Worm (Caenorhabditis elegans): ENCODE measurements around the gene F13A7.1.

DNA sequence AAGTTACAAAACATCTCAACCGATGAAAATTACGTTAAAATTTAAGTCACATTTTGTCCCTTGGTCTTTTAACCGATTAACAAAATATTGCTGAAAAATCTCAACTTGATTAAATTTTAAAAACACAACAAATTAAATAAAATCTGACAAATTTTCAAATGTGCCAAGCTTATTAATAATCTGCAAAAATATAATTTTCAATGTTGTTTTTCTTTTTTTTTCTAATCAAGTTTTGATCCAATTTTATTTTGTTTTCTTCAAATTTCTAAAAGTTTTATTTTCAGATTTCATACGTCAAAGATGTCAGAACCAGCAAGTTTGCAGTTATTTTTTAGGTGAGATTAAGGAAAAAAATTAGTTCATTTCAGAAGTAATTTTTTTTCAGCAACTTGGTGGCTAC, 41.4 kb downstream of the F13A7.1 start, which contains the start of gene srw-87:
- TF ChIP-seq W03F9.2 (tag; optimal IDR thresholded peaks at IDR 0.05) (no peak), dao-5 (tag; optimal IDR thresholded peaks at IDR 0.05) (no peak), him-1 (tag; optimal IDR thresholded peaks at IDR 0.05) (no peak)

Data from whole organism, L4/young adult.